Fruit fly (Drosophila melanogaster): ENCODE data around the gene Ype.

DNA sequence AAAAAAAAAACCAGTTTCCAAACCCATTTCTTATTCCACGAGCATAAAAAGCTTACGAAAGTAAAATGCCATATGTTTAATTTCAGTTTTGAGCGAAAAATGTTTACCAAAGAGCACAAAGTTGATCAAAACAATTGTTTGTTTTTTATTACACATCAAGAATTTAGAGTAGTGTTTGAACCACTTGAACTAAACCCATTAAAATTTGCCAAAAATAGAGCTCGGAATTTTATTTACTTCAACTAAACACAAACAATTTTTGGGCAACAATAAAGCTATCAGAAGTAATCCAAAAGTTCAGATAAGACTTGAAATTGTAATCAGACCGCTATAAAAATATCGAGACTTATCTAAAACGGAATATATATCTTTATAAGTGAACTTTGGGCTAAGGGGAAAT is 12.2 kb downstream of the Ype start:
- TF ChIP-seq CG13775 (GFP tag; optimal IDR thresholded peaks at IDR 0.05) (no peak), CG13894 (tag; optimal IDR thresholded peaks at IDR 0.05) (no peak), insv (GFP tag; optimal IDR thresholded peaks at IDR 0.05) (no peak), CG12391 (tag; optimal IDR thresholded peaks at IDR 0.05) (no peak), Kr (GFP tag; optimal IDR thresholded peaks at IDR 0.05) (no peak), amos (GFP tag; IDR thresholded peaks at IDR 0.05; ENCODE audit: partially characterized antibody) (no peak), hth (optimal IDR thresholded peaks at IDR 0.05) (no peak), Xbp1 (GFP tag; optimal IDR thresholded peaks at IDR 0.05) (no peak), CG14965 (GFP tag; optimal IDR thresholded peaks at IDR 0.05; ENCODE audit: borderline replicate concordance) (no peak), CG16863 (GFP tag; optimal IDR thresholded peaks at IDR 0.05) (no peak), Taf1 (GFP tag; IDR thresholded peaks at IDR 0.05) (no peak), fu2 (GFP tag; optimal IDR thresholded peaks at IDR 0.05) (no peak), tgo (GFP tag; IDR thresholded peaks at IDR 0.05) (no peak), nom (GFP tag; optimal IDR thresholded peaks at IDR 0.05) (no peak)
